Worm (Caenorhabditis elegans): ENCODE measurements around the gene dsh-1.

The dsh-1 gene

ce11 chrII:5229596-5229995 lies 4.4 kb upstream of the dsh-1 start, which contains the start of gene EGAP2.2:
TSS of gene EGAP2.2 (plus strand) at chrII:5229896.
- no peak for TF ChIP-seq unc-130 (GFP tag; optimal IDR thresholded peaks at IDR 0.05)
- no peak for TF ChIP-seq attf-5 (GFP tag; optimal IDR thresholded peaks at IDR 0.05)
- no peak for TF ChIP-seq F33H1.4 (GFP tag; IDR thresholded peaks at IDR 0.05)
- TF ChIP-seq K12H6.12 (tag; optimal IDR thresholded peaks at IDR 0.05) = no peak
- TF ChIP-seq nfyb-1 (GFP tag; IDR thresholded peaks at IDR 0.05) = no peak
- no peak for TF ChIP-seq athp-1 (tag; optimal IDR thresholded peaks at IDR 0.05)
- TF ChIP-seq egl-18 (GFP tag; IDR thresholded peaks at IDR 0.05) = 0 out of 2 replicates have a peak, but pooled peaks have one; percentile 50

ce11 chrII:5228662-5229061 lies 3.5 kb upstream of the dsh-1 start:
- TF ChIP-seq C06A6.2 (GFP tag; conservative IDR thresholded peaks at IDR 0.05) (no peak), bed-2 (GFP tag; IDR thresholded peaks at IDR 0.05) (no peak), egrh-3 (GFP tag; IDR thresholded peaks at IDR 0.05) (no peak), B0035.1 (tag; optimal IDR thresholded peaks at IDR 0.05) (no peak), rcor-1 (GFP tag; IDR thresholded peaks at IDR 0.05) (no peak), nhr-179 (tag; optimal IDR thresholded peaks at IDR 0.05) (no peak), dpl-1 (GFP tag; optimal IDR thresholded peaks at IDR 0.05) (no peak), ccch-3 (GFP tag; optimal IDR thresholded peaks at IDR 0.05) (no peak), F57A8.1 (GFP tag; optimal IDR thresholded peaks at IDR 0.05) (no peak), ama-1 (optimal IDR thresholded peaks at IDR 0.05) (no peak), ama-1 (GFP tag; optimal IDR thresholded peaks at IDR 0.05) (no peak), hlh-26 (GFP tag; conservative IDR thresholded peaks at IDR 0.05) (no peak), snpc-3.4 (tag; optimal IDR thresholded peaks at IDR 0.05) (no peak), Y79H2A.3 (GFP tag; conservative IDR thresholded peaks at IDR 0.05) (no peak), him-1 (tag; optimal IDR thresholded peaks at IDR 0.05) (no peak), Y67H2A.10 (GFP tag; conservative IDR thresholded peaks at IDR 0.05) (no peak), unc-130 (GFP tag; optimal IDR thresholded peaks at IDR 0.05) (no peak), ceh-100 (GFP tag; IDR thresholded peaks at IDR 0.05) (no peak), snpc-4 (GFP tag; optimal IDR thresholded peaks at IDR 0.05) (no peak), snpc-4 (tag; optimal IDR thresholded peaks at IDR 0.05) (no peak)

- TF ChIP-seq B0336.3 (GFP tag; IDR thresholded peaks at IDR 0.05) (0 out of 2 replicates have a peak, but pooled peaks have one; percentile 21), nhr-80 (tag; optimal IDR thresholded peaks at IDR 0.05) (peak; percentile 55), cebp-1 (GFP tag; IDR thresholded peaks at IDR 0.05) (no peak), cebp-1 (tag; optimal IDR thresholded peaks at IDR 0.05) (peak; percentile 21), hmg-1.2 (GFP tag; IDR thresholded peaks at IDR 0.05) (peak; percentile 77), ets-4 (GFP tag; optimal IDR thresholded peaks at IDR 0.05) (no peak), B0019.2 (GFP tag; conservative IDR thresholded peaks at IDR 0.05) (no peak)
Observed at ce11 chrII:5227768-5228167, 2.6 kb upstream of the dsh-1 start.

- TF ChIP-seq nhr-80 (tag; optimal IDR thresholded peaks at IDR 0.05) (no peak), nhr-90 (tag; optimal IDR thresholded peaks at IDR 0.05) (no peak), nfyb-1 (GFP tag; IDR thresholded peaks at IDR 0.05) (0 out of 2 replicates have a peak, but pooled peaks have one; percentile 43), F23B12.7 (tag; optimal IDR thresholded peaks at IDR 0.05; ENCODE audit: insufficient read depth) (no peak), C06A6.2 (GFP tag; conservative IDR thresholded peaks at IDR 0.05) (no peak), athp-1 (tag; optimal IDR thresholded peaks at IDR 0.05) (no peak), akir-1 (GFP tag; optimal IDR thresholded peaks at IDR 0.05) (no peak), hmg-1.2 (GFP tag; IDR thresholded peaks at IDR 0.05) (peak; percentile 36; the same call in 1 of the 2 replicates), tbp1 (GFP tag; optimal IDR thresholded peaks at IDR 0.05) (no peak)
Observed at ce11 chrII:5226309-5226708, 1.1 kb upstream of the dsh-1 start.

Data from whole organism, young adult.